Fruit fly (Drosophila melanogaster) whole organism, embryonic: Measurements from ENCODE around the gene Spase25.

Experiments
- Asciz ChIP-seq: fragments of 200-800 bp; sonication (Bioruptor generic); optimal IDR thresholded peaks from 2 replicates; lab custom pipeline; 2017; ENCODE audit warnings: missing biosample characterization, mild to moderate bottlenecking, missing genetic modification characterization, missing genetic modification reagents
- C15 ChIP-seq: fragments of 200-800 bp; sonication (Bioruptor generic); IDR thresholded peaks from 3 replicates; pipeline ENCODE4 v1.3.6; 2022; ENCODE audit warnings: missing biosample characterization, missing genetic modification characterization
- CG10431 ChIP-seq: fragments of 200-800 bp; sonication (Bioruptor generic); optimal IDR thresholded peaks from 3 replicates; lab custom pipeline; 2018; ENCODE audit warnings: missing biosample characterization, mild to moderate bottlenecking, missing genetic modification characterization
- CG11456 ChIP-seq: fragments of 200-800 bp; sonication (Bioruptor generic); IDR thresholded peaks from 3 replicates; pipeline ENCODE4 v1.3.6; 2022; ENCODE audit warnings: missing biosample characterization, missing genetic modification characterization
- CG13775 ChIP-seq: fragments of 200-800 bp; sonication (Bioruptor generic); optimal IDR thresholded peaks from 3 replicates; lab custom pipeline; 2017; ENCODE audit warnings: missing biosample characterization, mild to moderate bottlenecking, missing genetic modification characterization
- CG13894 ChIP-seq: fragments of 200-800 bp; sonication (Bioruptor generic); optimal IDR thresholded peaks from 3 replicates; lab custom pipeline; 2018; ENCODE audit warnings: missing biosample characterization, mild to moderate bottlenecking, missing genetic modification characterization, moderate library complexity
- CG16815 ChIP-seq: fragments of 200-800 bp; sonication (Bioruptor generic); optimal IDR thresholded peaks from 3 replicates; lab custom pipeline; 2017; ENCODE audit warnings: missing biosample characterization, mild to moderate bottlenecking, missing genetic modification characterization
- CG17359 ChIP-seq: fragments of 200-800 bp; sonication (Bioruptor generic); optimal IDR thresholded peaks from 3 replicates; lab custom pipeline; 2018; ENCODE audit warnings: missing biosample characterization, mild to moderate bottlenecking, missing genetic modification characterization, moderate library complexity
- CG18764 ChIP-seq: fragments of 200-800 bp; sonication (Bioruptor generic); optimal IDR thresholded peaks from 3 replicates; lab custom pipeline; 2016; ENCODE audit warnings: missing biosample characterization, missing genetic modification characterization
- CG2116 ChIP-seq: fragments of 200-800 bp; sonication (Bioruptor generic); optimal IDR thresholded peaks from 3 replicates; lab custom pipeline; 2018; ENCODE audit warnings: missing biosample characterization, mild to moderate bottlenecking, missing genetic modification characterization
- CG2199 ChIP-seq: fragments of 200-800 bp; sonication (Bioruptor generic); IDR thresholded peaks from 3 replicates; pipeline ENCODE4 v1.3.6; 2022; ENCODE audit warnings: missing biosample characterization, missing genetic modification characterization
- CG30431 ChIP-seq: fragments of 200-800 bp; sonication (Bioruptor generic); optimal IDR thresholded peaks from 2 replicates; lab custom pipeline; 2017; ENCODE audit warnings: missing biosample characterization, missing genetic modification characterization
- CG31388 ChIP-seq: fragments of 200-800 bp; sonication (Bioruptor generic); optimal IDR thresholded peaks from 2 replicates; lab custom pipeline; 2016; ENCODE audit warnings: missing biosample characterization, missing genetic modification characterization
- CG33557 ChIP-seq: fragments of 200-800 bp; sonication (Bioruptor generic); optimal IDR thresholded peaks from 2 replicates; lab custom pipeline; 2019; ENCODE audit warnings: missing biosample characterization, mild to moderate bottlenecking, missing genetic modification characterization, moderate library complexity
- CG3407 ChIP-seq: fragments of 200-800 bp; sonication (Bioruptor generic); optimal IDR thresholded peaks from 2 replicates; lab custom pipeline; 2018; ENCODE audit warnings: missing biosample characterization, mild to moderate bottlenecking, missing genetic modification characterization
- CG34376 ChIP-seq: fragments of 200-800 bp; sonication (Bioruptor generic); optimal IDR thresholded peaks from 2 replicates; lab custom pipeline; 2018; ENCODE audit warnings: missing biosample characterization, mild to moderate bottlenecking, missing genetic modification characterization
- CG34422 ChIP-seq: fragments of 200-800 bp; sonication (Bioruptor generic); IDR thresholded peaks from 3 replicates; pipeline ENCODE4 v1.3.6; 2022; ENCODE audit warnings: missing biosample characterization, missing genetic modification characterization
- CG4328 ChIP-seq: fragments of 200-800 bp; sonication (Bioruptor generic); optimal IDR thresholded peaks from 3 replicates; lab custom pipeline; 2017; ENCODE audit warnings: missing biosample characterization, missing genetic modification reagents, missing genetic modification characterization
- CG4730 ChIP-seq: fragments of 200-800 bp; sonication (Bioruptor generic); IDR thresholded peaks from 2 replicates; pipeline ENCODE4 v1.3.6; 2022; ENCODE audit warnings: missing biosample characterization, missing genetic modification characterization
- CG6175 ChIP-seq: fragments of 200-800 bp; sonication (Bioruptor generic); IDR thresholded peaks from 3 replicates; pipeline ENCODE4 v1.3.6; 2022; ENCODE audit warnings: missing biosample characterization, missing genetic modification characterization
- CG6654 ChIP-seq: fragments of 200-800 bp; sonication (Bioruptor generic); optimal IDR thresholded peaks from 2 replicates; lab custom pipeline; 2017; ENCODE audit warnings: missing biosample characterization, mild to moderate bottlenecking, missing genetic modification characterization
- CG7271 ChIP-seq: fragments of 200-800 bp; sonication (Bioruptor generic); optimal IDR thresholded peaks from 2 replicates; lab custom pipeline; 2018; ENCODE audit warnings: missing biosample characterization, mild to moderate bottlenecking, missing genetic modification characterization, moderate library complexity
- CG7928 ChIP-seq: fragments of 200-800 bp; sonication (Bioruptor generic); optimal IDR thresholded peaks from 2 replicates; lab custom pipeline; 2017; ENCODE audit warnings: missing biosample characterization, mild to moderate bottlenecking, missing genetic modification characterization
- CoRest ChIP-seq: fragments of 200-800 bp; sonication (Bioruptor generic); optimal IDR thresholded peaks from 3 replicates; lab custom pipeline; 2018; ENCODE audit warnings: missing biosample characterization, mild to moderate bottlenecking, missing genetic modification characterization, moderate library complexity
- D19A ChIP-seq: fragments of 200-800 bp; optimal IDR thresholded peaks from 3 replicates; lab custom pipeline; 2019; ENCODE audit warnings: missing biosample characterization, mild to moderate bottlenecking, missing genetic modification characterization, moderate library complexity
- Dll ChIP-seq: fragments of 200-800 bp; sonication (Bioruptor generic); IDR thresholded peaks from 4 replicates; pipeline ENCODE4 v1.3.6; 2022; ENCODE audit warnings: missing biosample characterization, missing genetic modification characterization; ENCODE audit not compliant: partially characterized antibody
- Drgx ChIP-seq: fragments of 200-800 bp; sonication (Bioruptor generic); IDR thresholded peaks from 2 replicates; pipeline ENCODE4 v1.3.6; 2022; ENCODE audit warnings: missing biosample characterization, missing genetic modification characterization
- Lpt ChIP-seq: fragments of >200 bp; optimal IDR thresholded peaks from 2 replicates; lab custom pipeline; 2018; ENCODE audit warnings: missing biosample characterization, missing genetic modification characterization
- Max ChIP-seq: fragments of 200-800 bp; sonication (Bioruptor generic); optimal IDR thresholded peaks from 2 replicates; lab custom pipeline; 2016; ENCODE audit warnings: missing biosample characterization, mild to moderate bottlenecking, missing genetic modification characterization
- NFAT ChIP-seq: fragments of 200-800 bp; sonication (Bioruptor generic); IDR thresholded peaks from 2 replicates; pipeline ENCODE4 v1.3.6; 2022; ENCODE audit warnings: missing biosample characterization, missing genetic modification characterization
- Opbp ChIP-seq: fragments of 200-800 bp; sonication (Bioruptor generic); IDR thresholded peaks from 3 replicates; pipeline ENCODE4 v1.3.6; 2022; ENCODE audit warnings: missing biosample characterization, missing genetic modification characterization; ENCODE audit not compliant: partially characterized antibody
- Ravus ChIP-seq: fragments of 200-800 bp; sonication (Bioruptor generic); IDR thresholded peaks from 2 replicates; pipeline ENCODE4 v1.3.6; 2022; ENCODE audit warnings: missing biosample characterization, missing genetic modification characterization
- Side ChIP-seq: fragments of 200-800 bp; sonication (Bioruptor generic); optimal IDR thresholded peaks from 2 replicates; lab custom pipeline; 2016; ENCODE audit warnings: missing biosample characterization, missing genetic modification characterization
- bab2 ChIP-seq: fragments of 200-800 bp; sonication (Bioruptor generic); optimal IDR thresholded peaks from 2 replicates; lab custom pipeline; 2016; ENCODE audit warnings: missing biosample characterization, missing genetic modification characterization
- cato ChIP-seq: fragments of 200-800 bp; sonication (Bioruptor generic); optimal IDR thresholded peaks from 2 replicates; lab custom pipeline; 2016; ENCODE audit warnings: missing biosample characterization, missing genetic modification characterization, borderline replicate concordance
- chinmo ChIP-seq: fragments of 200-800 bp; sonication (Bioruptor generic); IDR thresholded peaks from 4 replicates; pipeline ENCODE4 v1.3.6; 2022; ENCODE audit warnings: missing biosample characterization, missing genetic modification characterization; ENCODE audit not compliant: partially characterized antibody
- eyg ChIP-seq: fragments of 200-800 bp; sonication (Bioruptor generic); optimal IDR thresholded peaks from 3 replicates; lab custom pipeline; 2016; ENCODE audit warnings: missing biosample characterization, missing genetic modification characterization
- gcm ChIP-seq: fragments of 200-800 bp; sonication (Bioruptor generic); optimal IDR thresholded peaks from 2 replicates; lab custom pipeline; 2019; ENCODE audit warnings: missing biosample characterization, mild to moderate bottlenecking, missing genetic modification characterization, moderate library complexity
- gfzf ChIP-seq: fragments of 200-800 bp; sonication (Bioruptor generic); optimal IDR thresholded peaks from 2 replicates; lab custom pipeline; 2016; ENCODE audit warnings: missing biosample characterization, mild to moderate bottlenecking, missing genetic modification characterization, moderate library complexity
- nerfin-1 ChIP-seq: fragments of 200-800 bp; sonication (Bioruptor generic); optimal IDR thresholded peaks from 3 replicates; lab custom pipeline; 2019; ENCODE audit warnings: missing biosample characterization, mild to moderate bottlenecking, missing genetic modification characterization, moderate library complexity
- nerfin-2 ChIP-seq: fragments of 200-800 bp; sonication (Bioruptor generic); IDR thresholded peaks from 2 replicates; pipeline ENCODE4 v1.3.6; 2022; ENCODE audit warnings: missing biosample characterization, missing genetic modification characterization; ENCODE audit not compliant: partially characterized antibody
- odd ChIP-seq: fragments of 200-800 bp; sonication (Bioruptor generic); optimal IDR thresholded peaks from 2 replicates; lab custom pipeline; 2017; ENCODE audit warnings: missing biosample characterization, mild to moderate bottlenecking, missing genetic modification characterization
- org-1 ChIP-seq: fragments of 200-800 bp; sonication (Bioruptor generic); optimal IDR thresholded peaks from 2 replicates; lab custom pipeline; 2017; ENCODE audit warnings: missing biosample characterization, missing genetic modification characterization
- peb ChIP-seq: fragments of 200-800 bp; sonication (Bioruptor generic); IDR thresholded peaks from 2 replicates; pipeline ENCODE4 v1.3.6; 2022; ENCODE audit warnings: missing biosample characterization, missing genetic modification characterization
- phol ChIP-seq: fragments of 200-800 bp; sonication (Bioruptor generic); optimal IDR thresholded peaks from 3 replicates; lab custom pipeline; 2018; ENCODE audit warnings: missing biosample characterization, mild to moderate bottlenecking, missing genetic modification characterization, moderate library complexity
- rib ChIP-seq: fragments of 200-800 bp; sonication (Bioruptor generic); IDR thresholded peaks from 2 replicates; pipeline ENCODE4 v1.3.6; 2022; ENCODE audit warnings: missing biosample characterization, missing genetic modification characterization
- ro ChIP-seq: fragments of 200-800 bp; sonication (Bioruptor generic); IDR thresholded peaks from 2 replicates; pipeline ENCODE4 v1.3.6; 2022; ENCODE audit warnings: missing biosample characterization, missing genetic modification characterization
- sisA ChIP-seq: fragments of 200-800 bp; sonication (Bioruptor generic); IDR thresholded peaks from 2 replicates; pipeline ENCODE4 v1.3.6; 2022; ENCODE audit warnings: missing biosample characterization, missing genetic modification characterization
- slou ChIP-seq: fragments of 200-800 bp; sonication (Bioruptor generic); optimal IDR thresholded peaks from 3 replicates; lab custom pipeline; 2016; ENCODE audit warnings: missing biosample characterization, missing genetic modification characterization
- sna ChIP-seq: fragments of 200-800 bp; sonication (Bioruptor generic); IDR thresholded peaks from 2 replicates; pipeline ENCODE4 v1.3.6; 2022; ENCODE audit warnings: missing biosample characterization, missing genetic modification characterization; ENCODE audit not compliant: partially characterized antibody
- stc ChIP-seq: fragments of 200-800 bp; sonication (Bioruptor generic); IDR thresholded peaks from 2 replicates; pipeline ENCODE4 v1.3.6; 2022; ENCODE audit warnings: missing biosample characterization, missing genetic modification characterization
- wdn ChIP-seq: fragments of 200-800 bp; sonication (Bioruptor generic); IDR thresholded peaks from 2 replicates; pipeline ENCODE4 v1.3.6; 2022; ENCODE audit warnings: missing biosample characterization, missing genetic modification characterization

Gene Spase25

DNA sequence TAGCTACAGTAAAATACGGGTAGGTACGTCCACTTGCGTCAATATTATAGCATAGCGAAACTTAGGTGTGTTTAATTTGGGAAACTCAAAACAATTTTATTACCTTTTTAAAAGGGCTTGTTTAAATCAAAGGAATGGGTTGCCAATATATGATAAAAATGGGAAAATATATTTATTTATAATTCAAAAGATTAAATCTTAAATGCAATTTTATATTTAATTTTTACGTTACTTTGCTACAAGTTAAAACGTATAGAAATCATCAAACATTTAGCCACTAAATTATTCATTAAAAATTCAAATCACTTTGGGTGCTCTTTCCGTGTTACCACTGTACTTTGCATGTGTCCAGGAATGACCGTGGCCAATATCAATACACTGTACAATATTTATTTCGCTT lies 44.1 kb upstream of the Spase25 start (continued):
- no peak for TF ChIP-seq CG6654 (GFP tag; lab: Kevin White, UChicago)
- no peak for TF ChIP-seq CG34422 (GFP tag; lab: Robert Waterston, UW)
- no peak for TF ChIP-seq CG31388 (GFP tag; lab: Kevin White, UChicago)
- TF ChIP-seq CG34376 (GFP tag; lab: Kevin White, UChicago): no peak
- TF ChIP-seq C15 (GFP tag; lab: Robert Waterston, UW): no peak
- TF ChIP-seq peb (GFP tag; lab: Robert Waterston, UW): no peak
- no peak for TF ChIP-seq gcm (GFP tag; lab: Kevin White, UChicago)
- TF ChIP-seq nerfin-1: no peak
- no peak for TF ChIP-seq bab2 (GFP tag; lab: Kevin White, UChicago)
- TF ChIP-seq CG11456 (GFP tag; lab: Robert Waterston, UW): no peak
- TF ChIP-seq CG16815 (GFP tag; lab: Kevin White, UChicago): no peak
- no peak for TF ChIP-seq Opbp (GFP tag; lab: Robert Waterston, UW)
- TF ChIP-seq NFAT (GFP tag; lab: Robert Waterston, UW): no peak
- no peak for TF ChIP-seq CG6175
- no peak for TF ChIP-seq Max (GFP tag; lab: Kevin White, UChicago)
- TF ChIP-seq CG30431 (GFP tag; lab: Kevin White, UChicago): no peak
- TF ChIP-seq ro: no peak
- peak; percentile 15 for TF ChIP-seq D19A (tag; lab: Kevin White, UChicago)
- TF ChIP-seq rib (GFP tag; lab: Robert Waterston, UW): no peak
- no peak for TF ChIP-seq wdn (GFP tag; lab: Robert Waterston, UW)
- TF ChIP-seq CG7928: no peak
- no peak for TF ChIP-seq stc
- no peak for TF ChIP-seq sisA (GFP tag; lab: Robert Waterston, UW)
- TF ChIP-seq eyg (GFP tag; lab: Kevin White, UChicago): no peak
- no peak for TF ChIP-seq Lpt (GFP tag; lab: Kevin White, UChicago)
- no peak for TF ChIP-seq nerfin-2
- no peak for TF ChIP-seq CG4730 (GFP tag; lab: Robert Waterston, UW)
- TF ChIP-seq chinmo: no peak
- TF ChIP-seq CG33557 (GFP tag; lab: Kevin White, UChicago): no peak
- peak; percentile 64 for TF ChIP-seq CoRest (tag; lab: Kevin White, UChicago)
- no peak for TF ChIP-seq Side (GFP tag; lab: Kevin White, UChicago)
- peak; percentile 34 for TF ChIP-seq CG17359
- no peak for TF ChIP-seq CG7271 (tag; lab: Kevin White, UChicago)
- TF ChIP-seq CG13775 (GFP tag; lab: Kevin White, UChicago): peak; percentile 9
- TF ChIP-seq CG2199 (GFP tag; lab: Robert Waterston, UW): no peak
- TF ChIP-seq Asciz (GFP tag; lab: Kevin White, UChicago): no peak
- no peak for TF ChIP-seq slou (GFP tag; lab: Kevin White, UChicago)
- no peak for TF ChIP-seq CG10431 (GFP tag; lab: Kevin White, UChicago)
- TF ChIP-seq CG13894 (tag; lab: Kevin White, UChicago): no peak
- no peak for TF ChIP-seq Ravus
- TF ChIP-seq gfzf: no peak
- TF ChIP-seq Drgx (GFP tag; lab: Robert Waterston, UW): no peak
- TF ChIP-seq CG2116 (GFP tag; lab: Kevin White, UChicago): no peak
- TF ChIP-seq CG18764 (GFP tag; lab: Kevin White, UChicago): no peak
- TF ChIP-seq phol (tag; lab: Kevin White, UChicago): peak; percentile 32
- no peak for TF ChIP-seq CG3407
- TF ChIP-seq sna: no peak
- TF ChIP-seq org-1: no peak
- TF ChIP-seq Dll (GFP tag; lab: Robert Waterston, UW): no peak
- TF ChIP-seq CG4328 (GFP tag; lab: Kevin White, UChicago): no peak
- no peak for TF ChIP-seq cato (GFP tag; lab: Kevin White, UChicago)
- TF ChIP-seq odd: no peak
